Fruit fly (Drosophila melanogaster): Measurements from ENCODE around the gene CG15312.

Gene CG15312

dm6 chrX:10014738-10015703, 55.6 kb downstream of the CG15312 start:
- TF ChIP-seq usp (GFP tag; optimal IDR thresholded peaks at IDR 0.05) (no peak), CrebA (GFP tag; optimal IDR thresholded peaks at IDR 0.05; ENCODE audit: borderline replicate concordance) (no peak), Mio (GFP tag; optimal IDR thresholded peaks at IDR 0.05) (no peak)

dm6 chrX:10009794-10010614, 60.7 kb downstream of the CG15312 start, which contains the start of gene Dna2:
TSS of gene Dna2 (plus strand) at chrX:10010481.
- TF ChIP-seq Hr78 (GFP tag; optimal IDR thresholded peaks at IDR 0.05), result no peak
- no peak for TF ChIP-seq h (GFP tag; optimal IDR thresholded peaks at IDR 0.05)
- TF ChIP-seq HLH106 (tag; optimal IDR thresholded peaks at IDR 0.05), result peak; percentile 37
- peak in 1 of 2 experiments; percentile 22 for TF ChIP-seq foxo (GFP tag; optimal IDR thresholded peaks at IDR 0.05)
- TF ChIP-seq Sp1 (GFP tag; optimal IDR thresholded peaks at IDR 0.05), result no peak
- TF ChIP-seq Myc (optimal IDR thresholded peaks at IDR 0.05), result peak; percentile 82

dm6 chrX:10008576-10009260, 62.0 kb downstream of the CG15312 start, which contains the start of gene CG33557:
TSS of gene CG33557 (plus strand) at chrX:10009210.
- TF ChIP-seq br (GFP tag; optimal IDR thresholded peaks at IDR 0.05) (no peak), Dfd (GFP tag; optimal IDR thresholded peaks at IDR 0.05) (no peak), sv (GFP tag; optimal IDR thresholded peaks at IDR 0.05) (no peak)

Data from whole organism, wandering third instar larva.